Fruit fly (Drosophila melanogaster) whole organism, embryonic: ENCODE data around the gene CG10576.

ENCODE experiments used
- Bdp1 ChIP-seq: fragments of 200-800 bp; sonication (Bioruptor generic); optimal IDR thresholded peaks from 3 replicates; lab custom pipeline; 2016; ENCODE audit warnings: missing biosample characterization, missing genetic modification characterization
- CG10321 ChIP-seq: fragments of 200-800 bp; sonication (Bioruptor generic); IDR thresholded peaks from 2 replicates; pipeline ENCODE4 v1.3.6; 2022; ENCODE audit warnings: missing biosample characterization, missing genetic modification characterization
- CG10959 ChIP-seq: fragments of 200-800 bp; sonication (Bioruptor generic); IDR thresholded peaks from 2 replicates; pipeline ENCODE4 v1.3.6; 2022; ENCODE audit warnings: missing biosample characterization, missing genetic modification characterization
- CG11093 ChIP-seq: fragments of 200-800 bp; sonication (Bioruptor generic); IDR thresholded peaks from 3 replicates; pipeline ENCODE4 v1.3.6; 2022; ENCODE audit warnings: missing biosample characterization, missing genetic modification characterization
- CG14710 ChIP-seq: fragments of 200-800 bp; sonication (Bioruptor generic); optimal IDR thresholded peaks from 3 replicates; lab custom pipeline; 2019; ENCODE audit warnings: missing biosample characterization, mild to moderate bottlenecking, missing genetic modification characterization, moderate library complexity
- CG14860 ChIP-seq: fragments of 200-800 bp; sonication (Bioruptor generic); IDR thresholded peaks from 3 replicates; pipeline ENCODE4 v1.3.6; 2022; ENCODE audit warnings: missing biosample characterization, missing genetic modification characterization; ENCODE audit not compliant: partially characterized antibody
- CG15011 ChIP-seq: fragments of 200-800 bp; sonication (Bioruptor generic); optimal IDR thresholded peaks from 3 replicates; lab custom pipeline; 2018; ENCODE audit warnings: missing biosample characterization, mild to moderate bottlenecking, missing genetic modification characterization
- CG1647 ChIP-seq: fragments of 200-800 bp; sonication (Bioruptor generic); optimal IDR thresholded peaks from 3 replicates; lab custom pipeline; 2016; ENCODE audit warnings: missing biosample characterization, missing genetic modification characterization
- CG16815 ChIP-seq: fragments of 200-800 bp; sonication (Bioruptor generic); optimal IDR thresholded peaks from 3 replicates; lab custom pipeline; 2017; ENCODE audit warnings: missing biosample characterization, mild to moderate bottlenecking, missing genetic modification characterization
- CG17568 ChIP-seq: fragments of 200-800 bp; sonication (Bioruptor generic); optimal IDR thresholded peaks from 2 replicates; lab custom pipeline; 2018; ENCODE audit warnings: missing biosample characterization, mild to moderate bottlenecking, missing genetic modification characterization, moderate library complexity
- CG17612 ChIP-seq: fragments of 200-800 bp; sonication (Bioruptor generic); IDR thresholded peaks from 2 replicates; pipeline ENCODE4 v1.3.6; 2022; ENCODE audit warnings: missing biosample characterization, missing genetic modification characterization
- CG2199 ChIP-seq: fragments of 200-800 bp; sonication (Bioruptor generic); IDR thresholded peaks from 3 replicates; pipeline ENCODE4 v1.3.6; 2022; ENCODE audit warnings: missing biosample characterization, missing genetic modification characterization
- CG31365 ChIP-seq: fragments of 200-800 bp; sonication (Bioruptor generic); optimal IDR thresholded peaks from 2 replicates; lab custom pipeline; 2018; ENCODE audit warnings: missing biosample characterization, mild to moderate bottlenecking, missing genetic modification characterization
- CG33213 ChIP-seq: fragments of 200-800 bp; sonication (Bioruptor generic); optimal IDR thresholded peaks from 3 replicates; lab custom pipeline; 2016; ENCODE audit warnings: missing biosample characterization, missing genetic modification characterization
- CG33557 ChIP-seq: fragments of 200-800 bp; sonication (Bioruptor generic); optimal IDR thresholded peaks from 2 replicates; lab custom pipeline; 2019; ENCODE audit warnings: missing biosample characterization, mild to moderate bottlenecking, missing genetic modification characterization, moderate library complexity
- CG4854 ChIP-seq: fragments of 200-800 bp; sonication (Bioruptor generic); optimal IDR thresholded peaks from 2 replicates; lab custom pipeline; 2016; ENCODE audit warnings: missing biosample characterization, missing genetic modification characterization, inconsistent platforms
- CG5180 ChIP-seq: fragments of 200-800 bp; sonication (Bioruptor generic); optimal IDR thresholded peaks from 3 replicates; lab custom pipeline; 2017; ENCODE audit warnings: missing biosample characterization, missing genetic modification characterization, mild to moderate bottlenecking, moderate library complexity, missing genetic modification reagents
- CG8089 ChIP-seq: fragments of 200-800 bp; sonication (Bioruptor generic); optimal IDR thresholded peaks from 3 replicates; lab custom pipeline; 2016; ENCODE audit warnings: missing biosample characterization, missing genetic modification characterization
- CG9215 ChIP-seq: fragments of 200-800 bp; sonication (Bioruptor generic); IDR thresholded peaks from 2 replicates; pipeline ENCODE4 v1.3.6; 2022; ENCODE audit warnings: missing biosample characterization, missing genetic modification characterization
- CG9797 ChIP-seq: fragments of 200-800 bp; sonication (Bioruptor generic); optimal IDR thresholded peaks from 3 replicates; lab custom pipeline; 2018; ENCODE audit warnings: missing biosample characterization, mild to moderate bottlenecking, missing genetic modification characterization
- Dref ChIP-seq: fragments of 200-800 bp; sonication (Bioruptor generic); IDR thresholded peaks from 2 replicates; pipeline ENCODE4 v1.3.6; 2022; ENCODE audit warnings: missing biosample characterization, missing genetic modification characterization
- E2f2 ChIP-seq: fragments of 200-800 bp; sonication (Bioruptor generic); IDR thresholded peaks from 2 replicates; pipeline ENCODE4 v1.3.6; 2022; ENCODE audit warnings: missing biosample characterization, missing genetic modification characterization
- Elba2 ChIP-seq: fragments of 200-800 bp; sonication (Bioruptor generic); optimal IDR thresholded peaks from 3 replicates; lab custom pipeline; 2016; ENCODE audit warnings: missing biosample characterization, missing genetic modification characterization
- Ets97D ChIP-seq: fragments of 200-800 bp; sonication (Bioruptor generic); optimal IDR thresholded peaks from 3 replicates; lab custom pipeline; 2016; ENCODE audit warnings: missing biosample characterization, missing genetic modification characterization
- H2.0 ChIP-seq: fragments of 200-800 bp; sonication (Bioruptor generic); IDR thresholded peaks from 2 replicates; pipeline ENCODE4 v1.3.6; 2022; ENCODE audit warnings: missing biosample characterization, missing genetic modification characterization
- HmgD ChIP-seq: fragments of 200-800 bp; sonication (Bioruptor generic); optimal IDR thresholded peaks from 3 replicates; lab custom pipeline; 2016; ENCODE audit warnings: missing biosample characterization, missing genetic modification characterization
- Jarid2 ChIP-seq: fragments of 200-800 bp; sonication (Bioruptor generic); optimal IDR thresholded peaks from 3 replicates; lab custom pipeline; 2017; ENCODE audit warnings: mild to moderate bottlenecking, missing biosample characterization, missing genetic modification reagents, missing genetic modification characterization
- MESR4 ChIP-seq: fragments of 200-800 bp; sonication (Bioruptor generic); optimal IDR thresholded peaks from 2 replicates; lab custom pipeline; 2018; ENCODE audit warnings: missing biosample characterization, mild to moderate bottlenecking, missing genetic modification characterization, moderate library complexity
- Myb ChIP-seq: fragments of 200-800 bp; sonication (Bioruptor generic); optimal IDR thresholded peaks from 2 replicates; lab custom pipeline; 2016; ENCODE audit warnings: missing biosample characterization, missing genetic modification characterization
- NC2β ChIP-seq: fragments of 200-800 bp; sonication (Bioruptor generic); optimal IDR thresholded peaks from 2 replicates; lab custom pipeline; 2016; ENCODE audit warnings: missing biosample characterization, missing genetic modification characterization
- Pdp1 ChIP-seq, 2 experiments: fragments of 200-800 bp; sonication (Bioruptor generic); optimal IDR thresholded peaks; 3 replicates each; lab custom pipeline; 2016; ENCODE audit warnings: missing biosample characterization in 2 of 2, missing genetic modification characterization in 2 of 2, mild to moderate bottlenecking in 1 of 2, moderate library complexity in 1 of 2
- Side ChIP-seq: fragments of 200-800 bp; sonication (Bioruptor generic); optimal IDR thresholded peaks from 2 replicates; lab custom pipeline; 2016; ENCODE audit warnings: missing biosample characterization, missing genetic modification characterization
- cad ChIP-seq: fragments of >200 bp; optimal IDR thresholded peaks from 2 replicates; lab custom pipeline; 2017; ENCODE audit warnings: missing biosample characterization, missing genetic modification characterization
- dimm ChIP-seq: fragments of 200-800 bp; sonication (Bioruptor generic); IDR thresholded peaks from 2 replicates; pipeline ENCODE4 v1.3.6; 2022; ENCODE audit warnings: missing biosample characterization, missing genetic modification characterization
- dm ChIP-seq: fragments of 200-800 bp; sonication (Bioruptor generic); optimal IDR thresholded peaks from 3 replicates; lab custom pipeline; 2016; ENCODE audit warnings: missing biosample characterization, missing genetic modification characterization
- dmrt11E ChIP-seq: fragments of 200-800 bp; sonication (Bioruptor generic); optimal IDR thresholded peaks from 3 replicates; lab custom pipeline; 2018; ENCODE audit warnings: missing biosample characterization, mild to moderate bottlenecking, missing genetic modification characterization, moderate library complexity
- fd96Cb ChIP-seq: fragments of 200-800 bp; sonication (Bioruptor generic); optimal IDR thresholded peaks from 2 replicates; lab custom pipeline; 2018; ENCODE audit warnings: missing biosample characterization, mild to moderate bottlenecking, missing genetic modification characterization, moderate library complexity
- jigr1 ChIP-seq: fragments of 200-800 bp; sonication (Bioruptor generic); IDR thresholded peaks from 3 replicates; pipeline ENCODE4 v1.3.6; 2022; ENCODE audit warnings: missing biosample characterization, missing genetic modification characterization
- jumu ChIP-seq: fragments of 200-800 bp; sonication (Bioruptor generic); optimal IDR thresholded peaks from 3 replicates; lab custom pipeline; 2016; ENCODE audit warnings: missing biosample characterization, missing genetic modification characterization
- lab ChIP-seq: fragments of 200-800 bp; sonication (Bioruptor generic); optimal IDR thresholded peaks from 3 replicates; lab custom pipeline; 2017; ENCODE audit warnings: missing biosample characterization, missing genetic modification characterization, mild to moderate bottlenecking, moderate library complexity, missing genetic modification reagents
- mam ChIP-seq: fragments of 200-800 bp; sonication (Bioruptor generic); optimal IDR thresholded peaks from 3 replicates; lab custom pipeline; 2016; ENCODE audit warnings: missing biosample characterization, missing genetic modification characterization
- nom ChIP-seq: fragments of 200-800 bp; sonication (Bioruptor generic); optimal IDR thresholded peaks from 2 replicates; lab custom pipeline; 2017; ENCODE audit warnings: missing biosample characterization, missing genetic modification characterization, mild to moderate bottlenecking, moderate library complexity, missing genetic modification reagents
- oc ChIP-seq: fragments of 200-800 bp; sonication (Bioruptor generic); optimal IDR thresholded peaks from 2 replicates; lab custom pipeline; 2018; ENCODE audit warnings: missing biosample characterization, mild to moderate bottlenecking, missing genetic modification characterization, moderate library complexity
- pfk ChIP-seq: fragments of 200-800 bp; sonication (Bioruptor generic); optimal IDR thresholded peaks from 2 replicates; lab custom pipeline; 2018; ENCODE audit warnings: missing biosample characterization, mild to moderate bottlenecking, missing genetic modification characterization, moderate library complexity
- stwl ChIP-seq: fragments of 200-800 bp; sonication (Bioruptor generic); optimal IDR thresholded peaks from 3 replicates; lab custom pipeline; 2018; ENCODE audit warnings: missing biosample characterization, mild to moderate bottlenecking, missing genetic modification characterization, moderate library complexity
- tna ChIP-seq: fragments of 200-800 bp; sonication (Bioruptor generic); IDR thresholded peaks from 2 replicates; pipeline ENCODE4 v1.3.6; 2022; ENCODE audit warnings: missing biosample characterization, missing genetic modification characterization; ENCODE audit not compliant: partially characterized antibody
- toy ChIP-seq: fragments of 200-800 bp; sonication (Bioruptor generic); IDR thresholded peaks from 2 replicates; pipeline ENCODE4 v1.3.6; 2022; ENCODE audit warnings: missing biosample characterization, missing genetic modification characterization
- trem ChIP-seq: fragments of 200-800 bp; optimal IDR thresholded peaks from 3 replicates; lab custom pipeline; 2019; ENCODE audit warnings: missing biosample characterization, mild to moderate bottlenecking, missing genetic modification characterization, moderate library complexity
- ttk ChIP-seq: fragments of 200-800 bp; sonication (Bioruptor generic); IDR thresholded peaks from 2 replicates; pipeline ENCODE4 v2.1.2; 2022; ENCODE audit warnings: missing biosample characterization, missing genetic modification characterization
- vnd ChIP-seq: fragments of 200-800 bp; sonication (Bioruptor generic); IDR thresholded peaks from 3 replicates; pipeline ENCODE4 v1.3.6; 2022; ENCODE audit warnings: missing biosample characterization, missing genetic modification characterization; ENCODE audit not compliant: partially characterized antibody
- zf30C ChIP-seq: fragments of 200-800 bp; sonication (Bioruptor generic); optimal IDR thresholded peaks from 3 replicates; lab custom pipeline; 2018; ENCODE audit warnings: missing biosample characterization, mild to moderate bottlenecking, missing genetic modification characterization
- zfh2 ChIP-seq: fragments of 200-800 bp; sonication (Bioruptor generic); optimal IDR thresholded peaks from 2 replicates; lab custom pipeline; 2016; ENCODE audit warnings: missing biosample characterization, missing genetic modification characterization

Gene CG10576

dm6 chr3L:5777114-5777513 is 11.6 kb upstream of the CG10576 start, which contains the start of gene vito (continued):
- TF ChIP-seq CG15011 (GFP tag; lab: Kevin White, UChicago) (no peak), Bdp1 (GFP tag; lab: Kevin White, UChicago) (no peak), CG14710 (tag; lab: Kevin White, UChicago) (no peak), jumu (GFP tag; lab: Kevin White, UChicago) (no peak), Myb (GFP tag; lab: Kevin White, UChicago) (peak; percentile 90), CG17568 (GFP tag; lab: Kevin White, UChicago) (no peak), H2.0 (GFP tag; lab: Robert Waterston, UW) (no peak), E2f2 (GFP tag; lab: Robert Waterston, UW) (peak; percentile 51), CG4854 (GFP tag; lab: Kevin White, UChicago) (no peak), CG10321 (GFP tag; lab: Robert Waterston, UW) (no peak), CG11093 (GFP tag; lab: Robert Waterston, UW) (no peak), CG1647 (GFP tag; lab: Kevin White, UChicago) (no peak), CG9215 (no peak), jigr1 (GFP tag; lab: Robert Waterston, UW) (no peak), Jarid2 (GFP tag; lab: Kevin White, UChicago) (no peak), CG2199 (GFP tag; lab: Robert Waterston, UW) (no peak), oc (tag; lab: Kevin White, UChicago) (no peak), Dref (no peak), Pdp1 (GFP tag; optimal IDR thresholded peaks at IDR 0.05; lab: Kevin White, UChicago) (no peak), cad (GFP tag; lab: Kevin White, UChicago) (no peak), CG14860 (no peak), zf30C (GFP tag; lab: Kevin White, UChicago) (no peak), dmrt11E (tag; lab: Kevin White, UChicago) (no peak), mam (no peak), CG33213 (GFP tag; lab: Kevin White, UChicago) (no peak), Side (no peak), toy (GFP tag; lab: Robert Waterston, UW) (no peak), ttk (no peak), trem (tag; lab: Kevin White, UChicago) (peak; percentile 11), vnd (GFP tag; lab: Robert Waterston, UW) (no peak), CG16815 (GFP tag; lab: Kevin White, UChicago) (no peak), Ets97D (GFP tag; lab: Kevin White, UChicago) (no peak), lab (no peak), zfh2 (GFP tag; lab: Kevin White, UChicago) (no peak), fd96Cb (no peak), NC2β (GFP tag; lab: Kevin White, UChicago) (no peak), nom (no peak), stwl (tag; lab: Kevin White, UChicago) (peak; percentile 10), MESR4 (GFP tag; lab: Kevin White, UChicago) (peak; percentile 18), CG5180 (no peak), pfk (GFP tag; lab: Kevin White, UChicago) (no peak), HmgD (GFP tag; lab: Kevin White, UChicago) (no peak), CG31365 (no peak), CG10959 (GFP tag; lab: Robert Waterston, UW) (no peak), dm (GFP tag; lab: Kevin White, UChicago) (peak; percentile 70), CG33557 (GFP tag; lab: Kevin White, UChicago) (no peak), dimm (GFP tag; lab: Robert Waterston, UW) (no peak), CG8089 (GFP tag; lab: Kevin White, UChicago) (no peak), Elba2 (GFP tag; lab: Kevin White, UChicago) (no peak), CG17612 (no peak), tna (no peak), CG9797 (peak; percentile 15)
